Worm (Caenorhabditis elegans) whole organism, early embryonic: ENCODE data around the gene gei-3.

ENCODE experiments used
- aly-1 ChIP-seq: sonication (generic microtip); optimal IDR thresholded peaks from 2 replicates; lab custom pipeline; 2016; ENCODE audit warnings: missing genetic modification characterization, missing compliant biosample characterization
- ama-1 ChIP-seq: fragments of 150-350 bp; optimal IDR thresholded peaks from 2 replicates; lab custom pipeline; 2014
- ceh-13 ChIP-seq: fragments of 200-800 bp; sonication (Bioruptor generic); optimal IDR thresholded peaks from 2 replicates; lab custom pipeline; 2018; ENCODE audit warnings: mild to moderate bottlenecking, missing genetic modification characterization, missing compliant biosample characterization
- ceh-36 ChIP-seq: sonication (generic microtip); optimal IDR thresholded peaks from 2 replicates; lab custom pipeline; 2016; ENCODE audit warnings: missing genetic modification characterization, inconsistent platforms, missing compliant biosample characterization
- ets-7 ChIP-seq: sonication (generic microtip); optimal IDR thresholded peaks from 2 replicates; lab custom pipeline; 2016; ENCODE audit warnings: missing genotype, missing genetic modification characterization, missing compliant biosample characterization
- flt-1 ChIP-seq: fragments of 200-800 bp; sonication (Bioruptor generic); IDR thresholded peaks from 2 replicates; pipeline ENCODE4 v1.3.6; 2022; ENCODE audit warnings: missing genetic modification characterization, missing compliant biosample characterization
- hmg-4 ChIP-seq: fragments of 200-800 bp; sonication (Bioruptor generic); optimal IDR thresholded peaks from 2 replicates; lab custom pipeline; 2018; ENCODE audit warnings: mild to moderate bottlenecking, missing genetic modification characterization, missing compliant biosample characterization
- hnd-1 ChIP-seq: sonication (generic microtip); optimal IDR thresholded peaks from 2 replicates; lab custom pipeline; 2016; ENCODE audit warnings: missing genetic modification characterization, missing compliant biosample characterization
- tbx-37 ChIP-seq: fragments of 200-800 bp; sonication (Bioruptor generic); conservative IDR thresholded peaks from 2 replicates; pipeline ENCODE4 v1.3.6; 2022; ENCODE audit warnings: missing genetic modification reagents, missing genetic modification characterization, missing compliant biosample characterization

DNA sequence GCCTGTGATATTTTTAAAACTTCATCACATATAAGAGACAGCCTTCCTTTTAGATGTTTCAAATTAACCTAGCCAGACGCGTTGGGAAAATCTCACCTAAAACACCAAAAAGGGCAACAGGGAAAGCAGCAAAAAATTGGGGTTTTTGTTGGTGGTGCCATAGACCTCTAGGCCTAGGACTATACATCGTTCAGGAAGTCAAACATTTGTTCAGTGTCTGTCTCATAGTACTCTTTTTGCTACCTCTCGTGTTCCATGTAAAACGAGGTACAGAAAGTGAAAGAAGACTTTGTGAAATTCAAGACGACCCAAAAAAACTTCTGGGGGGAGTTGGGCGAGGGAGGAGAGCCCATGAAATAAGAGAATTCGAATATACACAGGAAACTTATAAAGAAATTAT is 15.6 kb upstream of the gei-3 start:
- no peak for TF ChIP-seq hnd-1 (tag; lab: Kevin White, UChicago)
- TF ChIP-seq flt-1 (GFP tag; lab: Robert Waterston, UW) = no peak
- TF ChIP-seq ceh-13 (GFP tag; lab: Kevin White, UChicago) = no peak
- no peak for TF ChIP-seq ceh-36
- TF ChIP-seq hmg-4 (GFP tag; lab: Kevin White, UChicago) = no peak
- no peak for TF ChIP-seq aly-1
- no peak for TF ChIP-seq tbx-37 (GFP tag; lab: Robert Waterston, UW)
- TF ChIP-seq ama-1 (lab: Kevin White, UChicago) = no peak
- no peak for TF ChIP-seq ets-7 (tag; lab: Kevin White, UChicago)
